Worm (Caenorhabditis elegans) whole organism, L2 larva: ENCODE data around the gene C53B4.3.

Source experiments
- C34F6.9 ChIP-seq: fragments of 150-350 bp; optimal IDR thresholded peaks from 2 replicates; lab custom pipeline; 2014; ENCODE audit warnings: missing biosample characterization, missing genetic modification characterization
- F13H6.1 ChIP-seq: sonication (generic microtip); optimal IDR thresholded peaks from 2 replicates; lab custom pipeline; 2016; ENCODE audit warnings: missing genetic modification characterization, missing compliant biosample characterization
- R02D3.7 ChIP-seq: fragments of 150-350 bp; optimal IDR thresholded peaks from 2 replicates; lab custom pipeline; 2014; ENCODE audit warnings: missing biosample characterization, missing genetic modification characterization
- Y55F3AM.14 ChIP-seq: fragments of 200-800 bp; sonication (Bioruptor generic); optimal IDR thresholded peaks from 2 replicates; lab custom pipeline; 2018; ENCODE audit warnings: mild to moderate bottlenecking, missing genetic modification characterization, missing compliant biosample characterization
- aly-2 ChIP-seq: fragments of 150-350 bp; optimal IDR thresholded peaks from 2 replicates; lab custom pipeline; 2014; ENCODE audit warnings: missing biosample characterization, missing genetic modification characterization
- blmp-1 ChIP-seq: sonication (generic microtip); optimal IDR thresholded peaks from 2 replicates; lab custom pipeline; 2017; ENCODE audit warnings: missing genetic modification characterization, mild to moderate bottlenecking, missing compliant biosample characterization, antibody characterized with exemption, moderate library complexity; ENCODE audit not compliant: insufficient read depth
- ceh-82 ChIP-seq: fragments of 150-350 bp; optimal IDR thresholded peaks from 2 replicates; lab custom pipeline; 2014; ENCODE audit warnings: missing biosample characterization, missing genetic modification characterization
- crh-2 ChIP-seq: sonication (generic microtip); optimal IDR thresholded peaks from 2 replicates; lab custom pipeline; 2017; ENCODE audit warnings: missing biosample characterization, missing genetic modification characterization
- dmd-4 ChIP-seq: sonication (generic microtip); optimal IDR thresholded peaks from 2 replicates; lab custom pipeline; 2017; ENCODE audit warnings: missing biosample characterization, missing genetic modification characterization
- egl-27 ChIP-seq: sonication (generic microtip); optimal IDR thresholded peaks from 3 replicates; lab custom pipeline; 2017; ENCODE audit warnings: missing biosample characterization, missing genetic modification reagents, missing genetic modification characterization
- elt-1 ChIP-seq: fragments of 150-350 bp; optimal IDR thresholded peaks from 2 replicates; lab custom pipeline; 2014; ENCODE audit warnings: missing biosample characterization, missing genetic modification characterization
- fos-1 ChIP-seq: fragments of 150-350 bp; optimal IDR thresholded peaks from 2 replicates; lab custom pipeline; 2014; ENCODE audit warnings: missing biosample characterization, missing genetic modification characterization
- gmeb-1 ChIP-seq: fragments of 150-350 bp; optimal IDR thresholded peaks from 2 replicates; lab custom pipeline; 2014; ENCODE audit warnings: missing biosample characterization, missing genetic modification characterization
- lin-11 ChIP-seq: fragments of 150-350 bp; sonication (generic microtip); optimal IDR thresholded peaks from 2 replicates; lab custom pipeline; 2014; ENCODE audit warnings: missing biosample characterization, missing genetic modification characterization, inconsistent platforms, mixed read lengths
- lin-13 ChIP-seq: fragments of 150-350 bp; optimal IDR thresholded peaks from 2 replicates; lab custom pipeline; 2014; ENCODE audit warnings: missing biosample characterization, missing genetic modification reagents, missing genetic modification characterization
- lin-39 ChIP-seq: fragments of 150-350 bp; optimal IDR thresholded peaks from 2 replicates; lab custom pipeline; 2014; ENCODE audit warnings: missing biosample characterization, missing genetic modification reagents, missing genetic modification characterization
- lsy-2 ChIP-seq, 2 experiments: fragments of 150-350 bp in 1 of 2; sonication (generic microtip) in 1 of 2; optimal IDR thresholded peaks; 2 replicates each; lab custom pipeline; 2014 to 2017; ENCODE audit warnings: missing biosample characterization in 2 of 2, missing genetic modification characterization in 2 of 2
- mbf-1 ChIP-seq: sonication (generic microtip); optimal IDR thresholded peaks from 2 replicates; lab custom pipeline; 2017; ENCODE audit warnings: missing biosample characterization, missing genetic modification characterization
- nhr-10 ChIP-seq: sonication (generic microtip); optimal IDR thresholded peaks from 2 replicates; lab custom pipeline; 2017; ENCODE audit warnings: missing biosample characterization, missing genetic modification characterization
- nhr-11 ChIP-seq: fragments of 150-350 bp; optimal IDR thresholded peaks from 2 replicates; lab custom pipeline; 2014; ENCODE audit warnings: missing biosample characterization, missing genetic modification characterization
- nhr-129 ChIP-seq: fragments of 150-350 bp; optimal IDR thresholded peaks from 2 replicates; lab custom pipeline; 2014; ENCODE audit warnings: missing biosample characterization, missing genetic modification characterization
- nhr-23 ChIP-seq: fragments of 150-350 bp; optimal IDR thresholded peaks from 2 replicates; lab custom pipeline; 2014; ENCODE audit warnings: missing biosample characterization, missing genetic modification reagents, missing genetic modification characterization
- nhr-25 ChIP-seq: fragments of 150-350 bp; sonication (generic microtip); optimal IDR thresholded peaks from 3 replicates; lab custom pipeline; 2014; ENCODE audit warnings: missing biosample characterization, missing genetic modification characterization
- nhr-6 ChIP-seq: fragments of 150-350 bp; optimal IDR thresholded peaks from 2 replicates; lab custom pipeline; 2014; ENCODE audit warnings: missing biosample characterization, missing genetic modification characterization
- peb-1 ChIP-seq: fragments of 150-350 bp; optimal IDR thresholded peaks from 2 replicates; lab custom pipeline; 2014; ENCODE audit warnings: missing biosample characterization, missing genetic modification characterization
- sem-4 ChIP-seq: fragments of 150-350 bp; optimal IDR thresholded peaks from 2 replicates; lab custom pipeline; 2014; ENCODE audit warnings: missing biosample characterization, missing genetic modification reagents, missing genetic modification characterization
- skn-1 ChIP-seq: sonication (generic microtip); optimal IDR thresholded peaks from 2 replicates; lab custom pipeline; 2017; ENCODE audit warnings: missing biosample characterization, missing genetic modification characterization
- sma-3 ChIP-seq: sonication (generic microtip); optimal IDR thresholded peaks from 2 replicates; lab custom pipeline; 2016; ENCODE audit warnings: missing genetic modification reagents, missing genetic modification characterization, missing compliant biosample characterization
- sma-9 ChIP-seq, 2 experiments: fragments of 150-350 bp in 1 of 2; sonication (generic microtip) in 1 of 2; optimal IDR thresholded peaks; 2 replicates each; lab custom pipeline; 2014 to 2016; ENCODE audit warnings: missing genetic modification characterization in 2 of 2, mild to moderate bottlenecking in 1 of 2, missing biosample characterization in 1 of 2, missing compliant biosample characterization in 1 of 2, missing genetic modification reagents in 1 of 2, moderate library complexity in 1 of 2
- unc-39 ChIP-seq: fragments of 150-350 bp; optimal IDR thresholded peaks from 2 replicates; lab custom pipeline; 2014; ENCODE audit warnings: missing biosample characterization, missing genetic modification characterization
- unc-55 ChIP-seq: fragments of 150-350 bp; sonication (generic microtip); optimal IDR thresholded peaks from 3 replicates; lab custom pipeline; 2014; ENCODE audit warnings: missing biosample characterization, missing genetic modification reagents, missing genetic modification characterization
- unc-62 ChIP-seq: fragments of 150-350 bp; optimal IDR thresholded peaks from 2 replicates; lab custom pipeline; 2014; ENCODE audit warnings: missing biosample characterization, missing genetic modification reagents, missing genetic modification characterization
- zag-1 ChIP-seq: fragments of 150-350 bp; optimal IDR thresholded peaks from 2 replicates; lab custom pipeline; 2014; ENCODE audit warnings: missing biosample characterization, missing genetic modification characterization
- ztf-11 ChIP-seq: sonication (generic microtip); optimal IDR thresholded peaks from 2 replicates; lab custom pipeline; 2017; ENCODE audit warnings: missing biosample characterization, missing genetic modification characterization
- ztf-4 ChIP-seq: fragments of 150-350 bp; optimal IDR thresholded peaks from 2 replicates; lab custom pipeline; 2014; ENCODE audit warnings: missing biosample characterization, missing genetic modification characterization

The C53B4.3 gene

ce11 chrIV:8984566-8984965 lies 11.1 kb upstream of the C53B4.3 start, which contains the start of gene nstp-1:
nstp-1 (plus strand) TSS chrIV:8984866.
- TF ChIP-seq sma-3 (GFP tag; lab: Kevin White, UChicago) (no peak), R02D3.7 (tag; lab: Kevin White, UChicago) (no peak), Y55F3AM.14 (GFP tag; lab: Kevin White, UChicago) (no peak), nhr-129 (tag; lab: Kevin White, UChicago) (no peak), unc-62 (no peak), lin-39 (tag; lab: Kevin White, UChicago) (no peak), mbf-1 (tag; lab: Kevin White, UChicago) (no peak), sem-4 (tag; lab: Kevin White, UChicago) (no peak), dmd-4 (no peak), ztf-11 (tag; lab: Kevin White, UChicago) (no peak), zag-1 (tag; lab: Kevin White, UChicago) (no peak), unc-39 (no peak), lin-11 (tag; lab: Kevin White, UChicago) (no peak)

DNA sequence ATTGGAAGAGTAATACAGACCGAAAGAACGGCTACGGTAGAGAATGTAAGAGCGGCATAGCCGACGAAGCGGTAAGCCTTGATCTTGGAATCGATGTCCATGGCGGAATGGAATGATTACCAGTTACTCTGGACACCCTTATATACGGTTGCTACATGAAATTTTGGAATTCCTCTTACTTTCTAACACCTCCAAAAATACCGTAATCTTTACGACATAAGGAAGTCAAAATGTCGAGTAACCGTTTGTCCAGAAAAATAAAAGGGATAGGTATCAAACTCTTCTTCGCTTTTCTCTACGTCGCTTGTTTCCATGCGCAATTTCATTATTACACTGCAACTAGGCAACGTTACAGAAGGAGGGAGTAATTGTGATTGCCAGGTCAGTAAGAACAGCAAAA lies 6.2 kb upstream of the C53B4.3 start, which contains the start of gene col-119:
col-119 (minus strand) TSS at position 101 of the 400 bp plus-strand sequence.
- no peak for TF ChIP-seq nhr-11 (tag; lab: Kevin White, UChicago)
- TF ChIP-seq, all 48 proteins: peak for 0

DNA sequence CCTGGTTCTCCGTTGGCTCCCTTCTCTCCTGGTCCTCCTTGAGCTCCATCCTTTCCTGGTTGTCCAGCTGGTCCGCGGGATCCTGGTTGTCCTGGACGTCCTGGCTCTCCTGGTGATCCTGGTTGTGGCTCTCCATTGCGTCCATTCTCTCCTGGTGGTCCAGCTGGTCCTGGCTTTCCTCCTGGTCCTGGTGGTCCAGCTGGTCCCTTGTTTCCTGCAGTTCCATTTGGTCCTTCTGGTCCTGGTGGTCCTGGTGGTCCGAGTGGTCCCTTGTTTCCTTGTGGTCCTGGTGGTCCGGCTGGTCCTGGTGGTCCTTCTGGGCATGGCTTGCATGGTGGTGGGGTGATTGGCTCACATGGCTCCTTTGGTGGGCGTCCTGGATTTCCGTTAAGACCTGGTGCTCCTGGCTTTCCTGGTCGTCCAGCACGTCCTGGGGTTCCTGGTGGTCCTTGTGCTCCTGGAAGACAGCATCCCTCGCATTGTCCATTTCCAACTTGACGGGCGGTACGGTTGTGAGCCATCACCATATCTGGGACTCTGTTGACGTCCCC lies 5.6 kb upstream of the C53B4.3 start:
- TF ChIP-seq F13H6.1 (tag; lab: Kevin White, UChicago): no peak
- TF ChIP-seq lin-39 (tag; lab: Kevin White, UChicago): no peak
- no peak for TF ChIP-seq sem-4 (tag; lab: Kevin White, UChicago)
- TF ChIP-seq elt-1: no peak
- TF ChIP-seq Y55F3AM.14 (GFP tag; lab: Kevin White, UChicago): no peak
- no peak for TF ChIP-seq egl-27 (tag; lab: Kevin White, UChicago)
- TF ChIP-seq lin-13 (GFP tag; lab: Kevin White, UChicago): no peak
- no peak for TF ChIP-seq nhr-23 (tag; lab: Kevin White, UChicago)
- TF ChIP-seq crh-2: no peak
- TF ChIP-seq sma-3 (GFP tag; lab: Kevin White, UChicago): no peak

- TF ChIP-seq ceh-82 (tag; lab: Kevin White, UChicago) (no peak), ztf-4 (peak; percentile 27), aly-2 (tag; lab: Kevin White, UChicago) (no peak), sma-9 (GFP tag; optimal IDR thresholded peaks at IDR 0.05; lab: Kevin White, UChicago) (peak; percentile 48), sma-9 (tag; optimal IDR thresholded peaks at IDR 0.05; lab: Kevin White, UChicago) (no peak), nhr-25 (no peak), nhr-6 (no peak), ztf-11 (tag; lab: Kevin White, UChicago) (no peak), dmd-4 (no peak), nhr-10 (no peak), blmp-1 (tag; lab: Kevin White, UChicago) (no peak), F13H6.1 (tag; lab: Kevin White, UChicago) (peak; percentile 42), unc-55 (no peak), gmeb-1 (tag; lab: Kevin White, UChicago) (no peak), C34F6.9 (tag; lab: Kevin White, UChicago) (peak; percentile 32), nhr-129 (tag; lab: Kevin White, UChicago) (peak; percentile 39), lin-13 (GFP tag; lab: Kevin White, UChicago) (no peak), nhr-23 (tag; lab: Kevin White, UChicago) (no peak), nhr-11 (tag; lab: Kevin White, UChicago) (no peak), lsy-2 (tag; optimal IDR thresholded peaks at IDR 0.05; lab: Kevin White, UChicago) (peak in 1 of 2 experiments; percentile 61), peb-1 (tag; lab: Kevin White, UChicago) (no peak), sma-3 (GFP tag; lab: Kevin White, UChicago) (no peak)
Measured at ce11 chrIV:8978047-8978446, 4.5 kb upstream of the C53B4.3 start.

- TF ChIP-seq skn-1: no peak
- TF ChIP-seq Y55F3AM.14 (GFP tag; lab: Kevin White, UChicago): no peak
- TF ChIP-seq unc-62: no peak
- no peak for TF ChIP-seq fos-1 (tag; lab: Kevin White, UChicago)
- no peak for TF ChIP-seq sma-9 (GFP tag; optimal IDR thresholded peaks at IDR 0.05; lab: Kevin White, UChicago)
- TF ChIP-seq sma-9 (tag; optimal IDR thresholded peaks at IDR 0.05; lab: Kevin White, UChicago): no peak
- no peak for TF ChIP-seq R02D3.7 (tag; lab: Kevin White, UChicago)
- TF ChIP-seq aly-2 (tag; lab: Kevin White, UChicago): no peak
- TF ChIP-seq peb-1 (tag; lab: Kevin White, UChicago): no peak
- no peak for TF ChIP-seq sem-4 (tag; lab: Kevin White, UChicago)
Measured at ce11 chrIV:8975331-8975625, 1.8 kb upstream of the C53B4.3 start, which contains the start of gene pdzd-8. pdzd-8 (plus strand) TSS chrIV:8975526.
